Fruit fly (Drosophila melanogaster) whole organism, embryonic: ENCODE data around the gene Myo28B1.

Source experiments
- Bteb2 ChIP-seq: fragments of 200-800 bp; sonication (Bioruptor generic); optimal IDR thresholded peaks from 2 replicates; lab custom pipeline; 2016; ENCODE audit warnings: missing biosample characterization, missing genetic modification characterization
- CG10209 ChIP-seq: fragments of 200-800 bp; sonication (Bioruptor generic); optimal IDR thresholded peaks from 3 replicates; lab custom pipeline; 2017; ENCODE audit warnings: missing biosample characterization, mild to moderate bottlenecking, missing genetic modification characterization, missing genetic modification reagents
- CG12942 ChIP-seq: fragments of 200-800 bp; sonication (Bioruptor generic); optimal IDR thresholded peaks from 3 replicates; lab custom pipeline; 2016; ENCODE audit warnings: missing biosample characterization, missing genetic modification characterization
- CG13894 ChIP-seq: fragments of 200-800 bp; sonication (Bioruptor generic); optimal IDR thresholded peaks from 3 replicates; lab custom pipeline; 2018; ENCODE audit warnings: missing biosample characterization, mild to moderate bottlenecking, missing genetic modification characterization, moderate library complexity
- CG15073 ChIP-seq: fragments of 200-800 bp; sonication (Bioruptor generic); optimal IDR thresholded peaks from 2 replicates; lab custom pipeline; 2016; ENCODE audit warnings: missing biosample characterization, missing genetic modification characterization
- CG16813 ChIP-seq: fragments of 200-800 bp; sonication (Bioruptor generic); IDR thresholded peaks from 3 replicates; pipeline ENCODE4 v1.3.6; 2022; ENCODE audit warnings: missing biosample characterization, missing genetic modification characterization; ENCODE audit not compliant: partially characterized antibody
- CG17802 ChIP-seq: fragments of 200-800 bp; sonication (Bioruptor generic); optimal IDR thresholded peaks from 2 replicates; lab custom pipeline; 2018; ENCODE audit warnings: missing biosample characterization, mild to moderate bottlenecking, missing genetic modification characterization, moderate library complexity
- CG2202 ChIP-seq: fragments of 200-800 bp; sonication (Bioruptor generic); optimal IDR thresholded peaks from 2 replicates; lab custom pipeline; 2018; ENCODE audit warnings: missing biosample characterization, mild to moderate bottlenecking, missing genetic modification characterization
- CG2712 ChIP-seq: fragments of 200-800 bp; optimal IDR thresholded peaks from 3 replicates; lab custom pipeline; 2019; ENCODE audit warnings: missing biosample characterization, mild to moderate bottlenecking, missing genetic modification characterization, moderate library complexity
- CG31224 ChIP-seq: fragments of 200-800 bp; sonication (Bioruptor generic); IDR thresholded peaks from 2 replicates; pipeline ENCODE4 v1.3.6; 2022; ENCODE audit warnings: missing biosample characterization, missing genetic modification characterization
- CG4424 ChIP-seq: fragments of 200-800 bp; sonication (Bioruptor generic); optimal IDR thresholded peaks from 3 replicates; lab custom pipeline; 2016; ENCODE audit warnings: missing biosample characterization, missing genetic modification characterization
- CG4730 ChIP-seq: fragments of 200-800 bp; sonication (Bioruptor generic); IDR thresholded peaks from 2 replicates; pipeline ENCODE4 v1.3.6; 2022; ENCODE audit warnings: missing biosample characterization, missing genetic modification characterization
- CG6254 ChIP-seq: fragments of 200-800 bp; sonication (Bioruptor generic); optimal IDR thresholded peaks from 3 replicates; lab custom pipeline; 2017; ENCODE audit warnings: mild to moderate bottlenecking, missing biosample characterization, missing genetic modification reagents, missing genetic modification characterization
- CG6791 ChIP-seq: fragments of 200-800 bp; sonication (Bioruptor generic); IDR thresholded peaks from 3 replicates; pipeline ENCODE4 v1.3.6; 2022; ENCODE audit warnings: missing biosample characterization, missing genetic modification characterization; ENCODE audit not compliant: partially characterized antibody
- CG7786 ChIP-seq: fragments of 200-800 bp; sonication (Bioruptor generic); optimal IDR thresholded peaks from 2 replicates; lab custom pipeline; 2016; ENCODE audit warnings: missing biosample characterization, missing genetic modification characterization
- CG7839 ChIP-seq: fragments of 200-800 bp; sonication (Bioruptor generic); optimal IDR thresholded peaks from 3 replicates; lab custom pipeline; 2018; ENCODE audit warnings: missing biosample characterization, mild to moderate bottlenecking, missing genetic modification characterization, moderate library complexity
- CG7963 ChIP-seq: fragments of 200-800 bp; sonication (Bioruptor generic); IDR thresholded peaks from 3 replicates; pipeline ENCODE4 v1.3.6; 2022; ENCODE audit warnings: missing biosample characterization, missing genetic modification characterization; ENCODE audit not compliant: partially characterized antibody
- CG8765 ChIP-seq: fragments of 200-800 bp; sonication (Bioruptor generic); IDR thresholded peaks from 2 replicates; pipeline ENCODE4 v1.3.6; 2022; ENCODE audit warnings: missing biosample characterization, missing genetic modification characterization
- CG9609 ChIP-seq: fragments of 200-800 bp; sonication (Bioruptor generic); optimal IDR thresholded peaks from 3 replicates; lab custom pipeline; 2016; ENCODE audit warnings: missing biosample characterization, missing genetic modification characterization
- CHES-1-like ChIP-seq: fragments of 200-800 bp; sonication (Bioruptor generic); optimal IDR thresholded peaks from 2 replicates; lab custom pipeline; 2016; ENCODE audit warnings: missing biosample characterization, missing genetic modification characterization
- CkIIα-i1 ChIP-seq: fragments of 200-800 bp; sonication (Bioruptor generic); IDR thresholded peaks from 2 replicates; pipeline ENCODE4 v1.3.6; 2022; ENCODE audit warnings: missing biosample characterization, missing genetic modification characterization
- Dp ChIP-seq: fragments of 200-800 bp; sonication (Bioruptor generic); optimal IDR thresholded peaks from 2 replicates; lab custom pipeline; 2018; ENCODE audit warnings: missing biosample characterization, mild to moderate bottlenecking, missing genetic modification characterization, moderate library complexity
- ERR ChIP-seq: fragments of 200-800 bp; sonication (Bioruptor generic); optimal IDR thresholded peaks from 2 replicates; lab custom pipeline; 2016; ENCODE audit warnings: missing biosample characterization, missing genetic modification characterization
- Fer2 ChIP-seq: fragments of 200-800 bp; sonication (Bioruptor generic); optimal IDR thresholded peaks from 2 replicates; lab custom pipeline; 2018; ENCODE audit warnings: missing biosample characterization, mild to moderate bottlenecking, missing genetic modification characterization, moderate library complexity
- H2.0 ChIP-seq: fragments of 200-800 bp; sonication (Bioruptor generic); IDR thresholded peaks from 2 replicates; pipeline ENCODE4 v1.3.6; 2022; ENCODE audit warnings: missing biosample characterization, missing genetic modification characterization
- HLH3B ChIP-seq: fragments of 200-800 bp; sonication (Bioruptor generic); IDR thresholded peaks from 2 replicates; pipeline ENCODE4 v1.3.6; 2022; ENCODE audit warnings: missing biosample characterization, missing genetic modification characterization
- Hey ChIP-seq: fragments of 200-800 bp; sonication (Bioruptor generic); optimal IDR thresholded peaks from 3 replicates; lab custom pipeline; 2018; ENCODE audit warnings: missing biosample characterization, mild to moderate bottlenecking, missing genetic modification characterization
- Hsf ChIP-seq: fragments of 200-800 bp; sonication (Bioruptor generic); optimal IDR thresholded peaks from 3 replicates; lab custom pipeline; 2016; ENCODE audit warnings: missing biosample characterization, missing genetic modification characterization
- MTF-1 ChIP-seq: fragments of 200-800 bp; sonication (Bioruptor generic); optimal IDR thresholded peaks from 2 replicates; lab custom pipeline; 2018; ENCODE audit warnings: missing biosample characterization, mild to moderate bottlenecking, missing genetic modification characterization, borderline replicate concordance
- NFAT ChIP-seq: fragments of 200-800 bp; sonication (Bioruptor generic); IDR thresholded peaks from 2 replicates; pipeline ENCODE4 v1.3.6; 2022; ENCODE audit warnings: missing biosample characterization, missing genetic modification characterization
- PHDP ChIP-seq: fragments of 200-800 bp; sonication (Bioruptor generic); optimal IDR thresholded peaks from 3 replicates; lab custom pipeline; 2018; ENCODE audit warnings: missing biosample characterization, mild to moderate bottlenecking, missing genetic modification characterization, moderate library complexity
- Pdp1 ChIP-seq, 2 experiments: fragments of 200-800 bp; sonication (Bioruptor generic); optimal IDR thresholded peaks; 3 replicates each; lab custom pipeline; 2016; ENCODE audit warnings: missing biosample characterization in 2 of 2, missing genetic modification characterization in 2 of 2, mild to moderate bottlenecking in 1 of 2, moderate library complexity in 1 of 2
- Rfx ChIP-seq: fragments of 200-800 bp; sonication (Bioruptor generic); IDR thresholded peaks from 2 replicates; pipeline ENCODE4 v1.3.6; 2022; ENCODE audit warnings: missing biosample characterization, missing genetic modification characterization
- ab ChIP-seq: fragments of 200-800 bp; sonication (Bioruptor generic); optimal IDR thresholded peaks from 2 replicates; lab custom pipeline; 2016; ENCODE audit warnings: missing biosample characterization, missing genetic modification characterization
- bcd ChIP-seq: fragments of 200-800 bp; sonication (Bioruptor generic); optimal IDR thresholded peaks from 2 replicates; lab custom pipeline; 2017; ENCODE audit warnings: missing biosample characterization, mild to moderate bottlenecking, missing genetic modification characterization
- bigmax ChIP-seq: fragments of 200-800 bp; sonication (Bioruptor generic); optimal IDR thresholded peaks from 2 replicates; lab custom pipeline; 2018; ENCODE audit warnings: missing biosample characterization, mild to moderate bottlenecking, missing genetic modification characterization
- dmrt11E ChIP-seq: fragments of 200-800 bp; sonication (Bioruptor generic); optimal IDR thresholded peaks from 3 replicates; lab custom pipeline; 2018; ENCODE audit warnings: missing biosample characterization, mild to moderate bottlenecking, missing genetic modification characterization, moderate library complexity
- fd3F ChIP-seq: fragments of 200-800 bp; sonication (Bioruptor generic); optimal IDR thresholded peaks from 2 replicates; lab custom pipeline; 2018; ENCODE audit warnings: missing biosample characterization, mild to moderate bottlenecking, missing genetic modification characterization, moderate library complexity
- fd64A ChIP-seq: fragments of 200-800 bp; sonication (Bioruptor generic); optimal IDR thresholded peaks from 3 replicates; lab custom pipeline; 2018; ENCODE audit warnings: missing biosample characterization, mild to moderate bottlenecking, missing genetic modification characterization
- fu2 ChIP-seq: fragments of 200-800 bp; sonication (Bioruptor generic); optimal IDR thresholded peaks from 2 replicates; lab custom pipeline; 2016; ENCODE audit warnings: missing biosample characterization, missing genetic modification characterization
- gt ChIP-seq: fragments of 200-800 bp; sonication (Bioruptor generic); IDR thresholded peaks from 2 replicates; pipeline ENCODE4 v1.3.6; 2022; ENCODE audit warnings: missing biosample characterization, missing genetic modification characterization
- mam ChIP-seq: fragments of 200-800 bp; sonication (Bioruptor generic); optimal IDR thresholded peaks from 3 replicates; lab custom pipeline; 2016; ENCODE audit warnings: missing biosample characterization, missing genetic modification characterization
- pfk ChIP-seq: fragments of 200-800 bp; sonication (Bioruptor generic); optimal IDR thresholded peaks from 2 replicates; lab custom pipeline; 2018; ENCODE audit warnings: missing biosample characterization, mild to moderate bottlenecking, missing genetic modification characterization, moderate library complexity
- row ChIP-seq: fragments of 200-800 bp; sonication (Bioruptor generic); IDR thresholded peaks from 3 replicates; pipeline ENCODE4 v1.3.6; 2022; ENCODE audit warnings: missing biosample characterization, missing genetic modification characterization
- schlank ChIP-seq: fragments of 200-800 bp; sonication (Bioruptor generic); optimal IDR thresholded peaks from 2 replicates; lab custom pipeline; 2018; ENCODE audit warnings: missing biosample characterization, mild to moderate bottlenecking, missing genetic modification characterization
- stwl ChIP-seq: fragments of 200-800 bp; sonication (Bioruptor generic); optimal IDR thresholded peaks from 3 replicates; lab custom pipeline; 2018; ENCODE audit warnings: missing biosample characterization, mild to moderate bottlenecking, missing genetic modification characterization, moderate library complexity
- tll ChIP-seq, 2 experiments: fragments of 200-800 bp in 1 of 2; fragments of >200 bp in 1 of 2; sonication (Bioruptor generic) in 1 of 2; optimal IDR thresholded peaks; 2 replicates each; lab custom pipeline; 2017 to 2019; ENCODE audit warnings: missing biosample characterization in 2 of 2, missing genetic modification characterization in 2 of 2, mild to moderate bottlenecking in 1 of 2, moderate library complexity in 1 of 2
- tup ChIP-seq: fragments of 200-800 bp; sonication (Bioruptor generic); optimal IDR thresholded peaks from 2 replicates; lab custom pipeline; 2016; ENCODE audit warnings: missing biosample characterization, mild to moderate bottlenecking, missing genetic modification characterization, moderate library complexity

Gene Myo28B1

dm6 chr2L:7702383-7703188 lies 36.7 kb downstream of the Myo28B1 start, which contains the start of gene Tep3 (continued):
- TF ChIP-seq stwl (tag; lab: Kevin White, UChicago): peak; percentile 0
- peak in 1 of 2 experiments; percentile 24 for TF ChIP-seq Pdp1 (GFP tag; optimal IDR thresholded peaks at IDR 0.05; lab: Kevin White, UChicago)
- no peak for TF ChIP-seq CG6254 (GFP tag; lab: Kevin White, UChicago)
- no peak for TF ChIP-seq NFAT (GFP tag; lab: Robert Waterston, UW)
- no peak for TF ChIP-seq tll (GFP tag; optimal IDR thresholded peaks at IDR 0.05; lab: Kevin White, UChicago)
- peak; percentile 41 for TF ChIP-seq bcd (GFP tag; lab: Kevin White, UChicago)
- no peak for TF ChIP-seq CG9609 (GFP tag; lab: Kevin White, UChicago)
- TF ChIP-seq CG7839: peak; percentile 48
- TF ChIP-seq schlank: no peak
- peak; percentile 33 for TF ChIP-seq ERR (GFP tag; lab: Kevin White, UChicago)
- TF ChIP-seq CG8765 (GFP tag; lab: Robert Waterston, UW): no peak
- TF ChIP-seq CkIIα-i1: no peak
- TF ChIP-seq CG2202 (tag; lab: Kevin White, UChicago): no peak
- peak; percentile 22 for TF ChIP-seq CG7786 (GFP tag; lab: Kevin White, UChicago)
- peak; percentile 15 for TF ChIP-seq Bteb2 (GFP tag; lab: Kevin White, UChicago)
- TF ChIP-seq PHDP: peak; percentile 50
- no peak for TF ChIP-seq pfk (GFP tag; lab: Kevin White, UChicago)
- no peak for TF ChIP-seq CG12942 (GFP tag; lab: Kevin White, UChicago)
- peak; percentile 19; the same call in 1 of the 2 replicates for TF ChIP-seq HLH3B (GFP tag; lab: Robert Waterston, UW)
- TF ChIP-seq CG6791: no peak
- no peak for TF ChIP-seq ab (GFP tag; lab: Kevin White, UChicago)
- peak; percentile 31 for TF ChIP-seq CG10209 (GFP tag; lab: Kevin White, UChicago)
- peak; percentile 38; the same call in 1 of the 3 replicates for TF ChIP-seq row (GFP tag; lab: Robert Waterston, UW)
- no peak for TF ChIP-seq gt (GFP tag; lab: Robert Waterston, UW)
- TF ChIP-seq dmrt11E (tag; lab: Kevin White, UChicago): no peak
- TF ChIP-seq CHES-1-like (GFP tag; lab: Kevin White, UChicago): peak; percentile 32
- no peak for TF ChIP-seq CG4730 (GFP tag; lab: Robert Waterston, UW)
- peak; percentile 13 for TF ChIP-seq bigmax (GFP tag; lab: Kevin White, UChicago)
- 0 out of 2 replicates have a peak, but pooled peaks have one; percentile 59 for TF ChIP-seq Rfx (GFP tag; lab: Robert Waterston, UW)
- TF ChIP-seq MTF-1: no peak
- peak; percentile 57 for TF ChIP-seq CG13894 (tag; lab: Kevin White, UChicago)
- TF ChIP-seq CG7963 (GFP tag; lab: Robert Waterston, UW): 0 out of 3 replicates have a peak, but pooled peaks have one; percentile 19
- TF ChIP-seq fd3F (GFP tag; lab: Kevin White, UChicago): peak; percentile 27
- TF ChIP-seq mam (GFP tag; lab: Kevin White, UChicago): peak; percentile 56
- TF ChIP-seq CG15073 (GFP tag; lab: Kevin White, UChicago): no peak
- no peak for TF ChIP-seq CG17802 (tag; lab: Kevin White, UChicago)
- no peak for TF ChIP-seq Hey (tag; lab: Kevin White, UChicago)
- TF ChIP-seq tup (GFP tag; lab: Kevin White, UChicago): no peak
- no peak for TF ChIP-seq Fer2
- peak; percentile 52 for TF ChIP-seq Hsf
- no peak for TF ChIP-seq CG31224 (GFP tag; lab: Robert Waterston, UW)
- no peak for TF ChIP-seq CG16813 (GFP tag; lab: Robert Waterston, UW)
- TF ChIP-seq CG4424 (GFP tag; lab: Kevin White, UChicago): peak; percentile 46
- no peak for TF ChIP-seq fd64A (GFP tag; lab: Kevin White, UChicago)
- TF ChIP-seq fu2 (GFP tag; lab: Kevin White, UChicago): no peak
- no peak for TF ChIP-seq CG2712 (tag; lab: Kevin White, UChicago)
- no peak for TF ChIP-seq H2.0
- TF ChIP-seq Dp (GFP tag; lab: Kevin White, UChicago): no peak
